Worm (Caenorhabditis elegans): ENCODE data around the gene T25E12.14.

Gene T25E12.14

DNA sequence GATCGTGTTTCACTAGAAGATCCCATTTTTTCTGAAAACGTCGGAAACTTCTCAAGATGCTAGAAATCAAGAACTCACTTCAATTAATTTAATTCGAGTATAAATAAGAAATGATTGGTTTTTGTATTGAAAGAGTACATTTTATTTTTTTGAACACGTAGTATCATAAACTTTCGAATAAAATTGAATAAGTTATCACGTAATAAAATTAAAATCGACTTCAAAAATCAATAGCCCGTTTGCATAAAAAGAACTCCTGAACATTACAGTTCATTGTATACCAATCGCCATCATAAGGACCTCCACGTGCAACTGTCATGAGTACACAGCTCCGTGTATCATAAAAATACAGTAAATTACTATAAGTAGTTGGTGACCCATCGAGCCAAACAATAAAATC lies 6.7 kb downstream of the T25E12.14 start, which contains the start of gene T25E12.16:
TSS of gene T25E12.16 (minus strand) at position 101 of the 400 bp plus-strand sequence.
- TF ChIP-seq flt-1 (GFP tag; IDR thresholded peaks at IDR 0.05) (no peak), cog-1 (tag; optimal IDR thresholded peaks at IDR 0.05) (no peak), ztf-29 (GFP tag; IDR thresholded peaks at IDR 0.05) (no peak), klf-2 (GFP tag; conservative IDR thresholded peaks at IDR 0.05) (no peak), med-1 (GFP tag; optimal IDR thresholded peaks at IDR 0.05; ENCODE audit: insufficient read depth) (no peak), T22C8.4 (GFP tag; IDR thresholded peaks at IDR 0.05) (no peak), ref-1 (GFP tag; conservative IDR thresholded peaks at IDR 0.05) (no peak), tab-1 (GFP tag; IDR thresholded peaks at IDR 0.05) (no peak), ztf-23 (GFP tag; IDR thresholded peaks at IDR 0.05) (no peak)

DNA sequence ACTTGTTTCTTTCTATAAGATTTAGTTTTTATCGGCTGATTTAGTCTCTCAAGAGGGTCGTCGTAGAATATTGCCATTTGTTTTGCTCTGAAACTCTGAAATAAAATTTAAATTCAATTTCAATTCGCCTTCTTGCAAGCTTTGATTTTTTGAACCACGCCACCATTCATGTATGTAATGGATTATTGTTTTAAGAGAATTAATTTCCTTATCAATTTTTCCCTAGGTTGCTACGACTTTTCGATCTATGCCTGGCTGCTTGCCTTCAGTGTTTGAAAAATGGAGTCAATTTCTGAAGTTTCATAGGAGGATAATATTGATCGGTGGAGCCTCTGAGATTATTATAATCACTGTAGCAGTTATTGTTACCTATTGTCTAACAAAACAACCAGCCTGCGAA lies 8.5 kb downstream of the T25E12.14 start, which contains the start of the genes clec-38 and clec-34:
TSS of gene clec-38 (minus strand) at position 101 of the 400 bp plus-strand sequence.
TSS of gene clec-34 (plus strand) at position 248 of the 400 bp plus-strand sequence.
- TF ChIP-seq tab-1 (GFP tag; IDR thresholded peaks at IDR 0.05) (no peak), ztf-23 (GFP tag; IDR thresholded peaks at IDR 0.05) (no peak), med-1 (GFP tag; optimal IDR thresholded peaks at IDR 0.05; ENCODE audit: insufficient read depth) (no peak), cog-1 (tag; optimal IDR thresholded peaks at IDR 0.05) (no peak), flt-1 (GFP tag; IDR thresholded peaks at IDR 0.05) (no peak), klf-2 (GFP tag; conservative IDR thresholded peaks at IDR 0.05) (no peak), ztf-29 (GFP tag; IDR thresholded peaks at IDR 0.05) (no peak), T22C8.4 (GFP tag; IDR thresholded peaks at IDR 0.05) (no peak)

DNA sequence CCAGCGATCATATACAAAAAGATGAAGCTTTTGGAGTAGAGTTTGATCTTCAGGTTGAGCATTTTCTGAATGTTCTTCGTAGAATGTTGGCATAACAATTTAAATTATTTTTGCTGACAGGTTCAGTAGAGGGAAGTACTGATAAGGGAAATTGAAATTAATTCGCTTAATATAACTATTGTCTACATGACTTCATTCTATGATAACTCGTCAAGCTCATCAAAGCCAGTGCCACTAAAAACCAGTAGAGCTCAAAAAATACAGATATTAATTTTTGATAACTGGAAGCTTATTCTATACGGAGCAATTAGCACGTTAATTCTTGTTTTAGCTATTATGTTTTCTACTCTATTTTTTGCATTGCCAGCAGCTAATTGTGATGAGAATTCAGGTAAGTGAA lies 12.1 kb downstream of the T25E12.14 start, which contains the start of the genes clec-29 and clec-39:
TSS of gene clec-29 (minus strand) at position 101 of the 400 bp plus-strand sequence.
TSS of gene clec-39 (plus strand) at position 169 of the 400 bp plus-strand sequence.
- no peak for TF ChIP-seq tab-1 (GFP tag; IDR thresholded peaks at IDR 0.05)
- TF ChIP-seq flt-1 (GFP tag; IDR thresholded peaks at IDR 0.05): no peak
- no peak for TF ChIP-seq ztf-29 (GFP tag; IDR thresholded peaks at IDR 0.05)
- no peak for TF ChIP-seq klf-2 (GFP tag; conservative IDR thresholded peaks at IDR 0.05)
- no peak for TF ChIP-seq T22C8.4 (GFP tag; IDR thresholded peaks at IDR 0.05)
- TF ChIP-seq ztf-23 (GFP tag; IDR thresholded peaks at IDR 0.05): no peak
- no peak for TF ChIP-seq ref-1 (GFP tag; conservative IDR thresholded peaks at IDR 0.05)
- TF ChIP-seq cog-1 (tag; optimal IDR thresholded peaks at IDR 0.05): no peak
- no peak for TF ChIP-seq med-1 (GFP tag; optimal IDR thresholded peaks at IDR 0.05; ENCODE audit: insufficient read depth)

DNA sequence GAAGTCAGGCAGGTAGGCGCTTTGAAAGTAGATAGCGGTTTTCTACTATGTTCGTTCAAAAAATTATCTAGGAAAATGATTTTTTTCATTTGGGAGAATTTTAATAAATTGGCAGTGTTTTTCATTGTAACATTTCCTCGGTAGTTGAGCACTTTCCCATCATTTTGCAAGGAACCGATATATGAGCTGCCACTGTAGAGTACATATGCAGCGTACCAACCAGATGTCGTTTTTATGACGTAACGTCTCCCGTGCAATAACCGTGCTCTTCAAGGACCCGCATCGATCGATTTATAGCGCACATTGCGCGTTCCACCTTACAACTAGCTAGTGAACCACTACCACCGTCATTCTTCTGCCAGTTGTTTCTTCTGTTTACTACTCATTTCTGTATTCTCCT lies 15.1 kb downstream of the T25E12.14 start, which contains the start of gene T25E12.6:
TSS of gene T25E12.6 (plus strand) at position 301 of the 400 bp plus-strand sequence.
- no peak for TF ChIP-seq T22C8.4 (GFP tag; IDR thresholded peaks at IDR 0.05)
- no peak for TF ChIP-seq ref-1 (GFP tag; conservative IDR thresholded peaks at IDR 0.05)
- no peak for TF ChIP-seq tab-1 (GFP tag; IDR thresholded peaks at IDR 0.05)

- TF ChIP-seq med-1 (GFP tag; optimal IDR thresholded peaks at IDR 0.05; ENCODE audit: insufficient read depth) (no peak), T22C8.4 (GFP tag; IDR thresholded peaks at IDR 0.05) (no peak), ref-1 (GFP tag; conservative IDR thresholded peaks at IDR 0.05) (no peak), tab-1 (GFP tag; IDR thresholded peaks at IDR 0.05) (no peak), cog-1 (tag; optimal IDR thresholded peaks at IDR 0.05) (no peak), ztf-23 (GFP tag; IDR thresholded peaks at IDR 0.05) (no peak)
Measured at ce11 chrV:16744783-16745182, 17.8 kb downstream of the T25E12.14 start.

ce11 chrV:16745214-16745613 lies 18.2 kb downstream of the T25E12.14 start:
- TF ChIP-seq ztf-29 (GFP tag; IDR thresholded peaks at IDR 0.05) (no peak), tab-1 (GFP tag; IDR thresholded peaks at IDR 0.05) (no peak), klf-2 (GFP tag; conservative IDR thresholded peaks at IDR 0.05) (no peak), flt-1 (GFP tag; IDR thresholded peaks at IDR 0.05) (no peak), ref-1 (GFP tag; conservative IDR thresholded peaks at IDR 0.05) (no peak), T22C8.4 (GFP tag; IDR thresholded peaks at IDR 0.05) (no peak), ztf-23 (GFP tag; IDR thresholded peaks at IDR 0.05) (no peak)

DNA sequence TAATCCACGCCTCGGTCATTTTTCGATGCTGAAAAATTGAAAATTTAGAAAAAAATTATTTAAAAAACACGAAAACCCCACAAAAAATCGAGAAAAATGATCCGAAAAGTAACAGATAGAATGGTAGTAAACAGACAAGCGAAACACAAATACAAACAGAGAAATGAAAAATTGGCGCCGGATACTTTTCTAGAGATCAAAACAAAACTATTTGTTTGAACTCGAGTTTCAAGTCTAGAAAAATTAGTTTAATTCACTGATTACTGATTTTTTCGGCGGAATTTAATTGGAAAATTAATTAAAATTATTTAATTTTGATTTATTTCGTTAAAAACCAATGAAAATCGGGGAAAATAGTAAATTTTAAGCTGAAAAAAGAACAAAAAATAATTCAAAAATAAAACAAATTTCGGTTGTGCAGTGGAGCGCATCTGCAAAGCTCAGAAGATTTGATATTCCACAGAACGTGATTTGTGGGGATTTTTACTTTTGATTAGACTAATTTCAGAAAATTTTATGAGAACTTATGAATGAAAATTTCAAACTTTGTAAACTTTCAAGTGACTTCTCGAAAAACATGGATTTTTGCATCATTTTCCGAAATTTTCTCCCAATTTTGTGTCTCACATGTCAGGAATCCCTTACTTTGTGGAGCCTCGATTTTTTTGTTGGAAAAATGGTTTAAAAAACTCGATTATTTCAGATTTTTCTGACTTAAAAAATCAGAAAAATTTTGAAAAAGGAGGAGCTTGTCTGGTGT lies 19.4 kb downstream of the T25E12.14 start, which contains the start of gene gyg-2:
TSS of gene gyg-2 (minus strand) at position 28 of the 760 bp plus-strand sequence.
- no peak for TF ChIP-seq med-1 (GFP tag; optimal IDR thresholded peaks at IDR 0.05; ENCODE audit: insufficient read depth)
- TF ChIP-seq ztf-29 (GFP tag; IDR thresholded peaks at IDR 0.05): no peak
- no peak for TF ChIP-seq ref-1 (GFP tag; conservative IDR thresholded peaks at IDR 0.05)
- TF ChIP-seq T22C8.4 (GFP tag; IDR thresholded peaks at IDR 0.05): no peak
- no peak for TF ChIP-seq klf-2 (GFP tag; conservative IDR thresholded peaks at IDR 0.05)
- TF ChIP-seq ztf-23 (GFP tag; IDR thresholded peaks at IDR 0.05): no peak
- TF ChIP-seq cog-1 (tag; optimal IDR thresholded peaks at IDR 0.05): no peak
- TF ChIP-seq flt-1 (GFP tag; IDR thresholded peaks at IDR 0.05): no peak
- no peak for TF ChIP-seq tab-1 (GFP tag; IDR thresholded peaks at IDR 0.05)

DNA sequence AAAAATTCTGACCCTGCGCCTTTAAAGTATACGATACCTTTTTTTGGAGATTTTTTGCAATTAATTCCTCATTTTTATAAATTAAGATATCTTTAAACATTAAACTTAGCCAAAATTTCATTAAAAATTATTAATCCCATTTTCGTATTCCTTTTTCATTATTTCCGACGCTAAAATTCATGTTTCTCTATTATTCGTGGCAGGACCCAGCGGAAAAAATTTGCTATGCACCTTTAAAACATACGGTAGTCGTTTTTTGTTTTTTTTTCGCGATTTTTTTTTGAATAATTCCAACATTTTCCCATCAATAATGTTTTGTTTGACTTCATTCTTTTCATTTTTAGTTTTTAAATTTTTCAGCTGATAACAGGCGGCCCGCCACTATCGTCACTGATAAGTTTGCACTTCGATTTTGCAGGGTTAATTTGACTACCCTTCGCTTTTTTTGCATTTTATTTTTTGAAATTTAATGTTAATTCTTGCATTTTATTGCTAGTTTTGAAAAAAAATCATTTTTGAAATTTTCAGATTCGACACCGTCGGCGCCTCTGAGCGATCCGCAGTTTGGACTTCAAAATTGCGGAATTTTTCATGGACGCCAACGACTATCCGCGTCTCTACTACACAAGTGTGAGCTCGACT lies 20.1 kb downstream of the T25E12.14 start, which contains the start of gene dkf-2:
TSS of gene dkf-2 (plus strand) at position 592 of the 642 bp plus-strand sequence.
- no peak for TF ChIP-seq med-1 (GFP tag; optimal IDR thresholded peaks at IDR 0.05; ENCODE audit: insufficient read depth)
- no peak for TF ChIP-seq ztf-23 (GFP tag; IDR thresholded peaks at IDR 0.05)
- TF ChIP-seq klf-2 (GFP tag; conservative IDR thresholded peaks at IDR 0.05): no peak
- TF ChIP-seq ztf-29 (GFP tag; IDR thresholded peaks at IDR 0.05): no peak
- no peak for TF ChIP-seq flt-1 (GFP tag; IDR thresholded peaks at IDR 0.05)
- TF ChIP-seq T22C8.4 (GFP tag; IDR thresholded peaks at IDR 0.05): no peak
- TF ChIP-seq cog-1 (tag; optimal IDR thresholded peaks at IDR 0.05): no peak
- no peak for TF ChIP-seq tab-1 (GFP tag; IDR thresholded peaks at IDR 0.05)
- TF ChIP-seq ref-1 (GFP tag; conservative IDR thresholded peaks at IDR 0.05): no peak

- TF ChIP-seq tab-1 (GFP tag; IDR thresholded peaks at IDR 0.05): no peak
Measured at ce11 chrV:16749473-16749872, 22.5 kb downstream of the T25E12.14 start.
